Fruit fly (Drosophila melanogaster) whole organism, prepupa: ENCODE results near the gene Rpn1.

ENCODE experiments used
- CG10631 ChIP-seq: fragments of 200-800 bp; sonication (Bioruptor generic); optimal IDR thresholded peaks from 2 replicates; lab custom pipeline; 2016; ENCODE audit warnings: missing biosample characterization, missing genetic modification characterization
- CG10669 ChIP-seq: fragments of 200-800 bp; sonication (Bioruptor generic); optimal IDR thresholded peaks from 3 replicates; lab custom pipeline; 2018; ENCODE audit warnings: missing biosample characterization, mild to moderate bottlenecking, missing genetic modification characterization, moderate library complexity
- CG11902 ChIP-seq: fragments of 200-800 bp; sonication (Bioruptor generic); optimal IDR thresholded peaks from 3 replicates; lab custom pipeline; 2016; ENCODE audit warnings: missing biosample characterization, missing genetic modification characterization
- CG15336 ChIP-seq: fragments of 200-800 bp; sonication (Bioruptor generic); IDR thresholded peaks from 2 replicates; pipeline ENCODE4 v1.3.6; 2022; ENCODE audit warnings: missing biosample characterization, missing genetic modification characterization
- CG1621 ChIP-seq: fragments of 200-800 bp; sonication (Bioruptor generic); optimal IDR thresholded peaks from 3 replicates; lab custom pipeline; 2018; ENCODE audit warnings: missing biosample characterization, mild to moderate bottlenecking, missing genetic modification characterization
- CG16779 ChIP-seq: fragments of 200-800 bp; sonication (Bioruptor generic); optimal IDR thresholded peaks from 3 replicates; lab custom pipeline; 2017; ENCODE audit warnings: missing biosample characterization, mild to moderate bottlenecking, missing genetic modification characterization
- CG3032 ChIP-seq: fragments of 200-800 bp; optimal IDR thresholded peaks from 2 replicates; lab custom pipeline; 2019; ENCODE audit warnings: missing biosample characterization, mild to moderate bottlenecking, missing genetic modification characterization, moderate library complexity
- CG31627 ChIP-seq: fragments of 200-800 bp; sonication (Bioruptor generic); optimal IDR thresholded peaks from 3 replicates; lab custom pipeline; 2016; ENCODE audit warnings: missing biosample characterization, missing genetic modification characterization
- CG34406 ChIP-seq: fragments of 200-800 bp; sonication (Bioruptor generic); optimal IDR thresholded peaks from 3 replicates; lab custom pipeline; 2016; ENCODE audit warnings: missing biosample characterization, missing genetic modification characterization
- CG3919 ChIP-seq: fragments of 200-800 bp; sonication (Bioruptor generic); optimal IDR thresholded peaks from 3 replicates; lab custom pipeline; 2016; ENCODE audit warnings: missing biosample characterization, missing genetic modification characterization
- CG6163 ChIP-seq: fragments of 200-800 bp; sonication (Bioruptor generic); IDR thresholded peaks from 3 replicates; pipeline ENCODE4 v1.3.6; 2022; ENCODE audit warnings: missing biosample characterization, missing genetic modification characterization
- CG6276 ChIP-seq: fragments of 200-800 bp; sonication (Bioruptor generic); optimal IDR thresholded peaks from 2 replicates; lab custom pipeline; 2017; ENCODE audit warnings: missing biosample characterization, mild to moderate bottlenecking, missing genetic modification characterization
- CG6792 ChIP-seq: fragments of 200-800 bp; sonication (Bioruptor generic); optimal IDR thresholded peaks from 3 replicates; lab custom pipeline; 2016; ENCODE audit warnings: missing biosample characterization, missing genetic modification characterization
- CG6808 ChIP-seq: fragments of 200-800 bp; sonication (Bioruptor generic); optimal IDR thresholded peaks from 3 replicates; lab custom pipeline; 2017; ENCODE audit warnings: missing biosample characterization, missing genetic modification characterization, mild to moderate bottlenecking, moderate library complexity, missing genetic modification reagents
- CG7368 ChIP-seq: fragments of 200-800 bp; sonication (Bioruptor generic); optimal IDR thresholded peaks from 3 replicates; lab custom pipeline; 2016; ENCODE audit warnings: missing biosample characterization, missing genetic modification characterization
- CG8119 ChIP-seq: fragments of 200-800 bp; sonication (Bioruptor generic); IDR thresholded peaks from 3 replicates; pipeline ENCODE4 v1.3.6; 2022; ENCODE audit warnings: missing biosample characterization, missing genetic modification characterization
- CG8632 ChIP-seq: fragments of 200-800 bp; sonication (Bioruptor generic); optimal IDR thresholded peaks from 3 replicates; lab custom pipeline; 2016; ENCODE audit warnings: missing biosample characterization, missing genetic modification characterization
- CG9139 ChIP-seq: fragments of 200-800 bp; sonication (Bioruptor generic); optimal IDR thresholded peaks from 3 replicates; lab custom pipeline; 2017; ENCODE audit warnings: missing biosample characterization, mild to moderate bottlenecking, missing genetic modification characterization
- Eip78C ChIP-seq: fragments of 200-800 bp; sonication (Bioruptor generic); peaks from one replicate; lab custom pipeline; 2016; ENCODE audit warnings: missing biosample characterization, missing genetic modification characterization
- Eip93F ChIP-seq: fragments of 200-800 bp; sonication (Bioruptor generic); optimal IDR thresholded peaks from 2 replicates; lab custom pipeline; 2016; ENCODE audit warnings: missing biosample characterization, mild to moderate bottlenecking, missing genetic modification characterization
- Ets21C ChIP-seq: fragments of 200-800 bp; sonication (Bioruptor generic); optimal IDR thresholded peaks from 3 replicates; lab custom pipeline; 2016; ENCODE audit warnings: missing biosample characterization, missing genetic modification characterization
- Ets96B ChIP-seq: fragments of 200-800 bp; optimal IDR thresholded peaks from 2 replicates; lab custom pipeline; 2019; ENCODE audit warnings: missing biosample characterization, mild to moderate bottlenecking, missing genetic modification characterization, moderate library complexity
- Hr39 ChIP-seq: fragments of 200-800 bp; sonication (Bioruptor generic); optimal IDR thresholded peaks from 2 replicates; lab custom pipeline; 2016; ENCODE audit warnings: missing biosample characterization, missing genetic modification characterization
- Hr4 ChIP-seq: fragments of 200-800 bp; sonication (Bioruptor generic); optimal IDR thresholded peaks from 3 replicates; lab custom pipeline; 2016; ENCODE audit warnings: missing biosample characterization, missing genetic modification characterization
- Lpt ChIP-seq: fragments of 200-800 bp; sonication (Bioruptor generic); optimal IDR thresholded peaks from 3 replicates; lab custom pipeline; 2016; ENCODE audit warnings: missing biosample characterization, missing genetic modification characterization
- Met ChIP-seq: fragments of 200-800 bp; sonication (Bioruptor generic); optimal IDR thresholded peaks from 3 replicates; lab custom pipeline; 2016; ENCODE audit warnings: missing biosample characterization, missing genetic modification characterization
- OdsH ChIP-seq: fragments of 200-800 bp; sonication (Bioruptor generic); optimal IDR thresholded peaks from 3 replicates; lab custom pipeline; 2016; ENCODE audit warnings: missing biosample characterization, missing genetic modification characterization
- Smox ChIP-seq: fragments of 200-800 bp; sonication (Bioruptor generic); optimal IDR thresholded peaks from 3 replicates; lab custom pipeline; 2016; ENCODE audit warnings: missing biosample characterization, missing genetic modification characterization
- Sox102F ChIP-seq: fragments of 200-800 bp; sonication (Bioruptor generic); optimal IDR thresholded peaks from 2 replicates; lab custom pipeline; 2016; ENCODE audit warnings: missing biosample characterization, mild to moderate bottlenecking, missing genetic modification characterization
- Sox14 ChIP-seq: fragments of 200-800 bp; sonication (Bioruptor generic); optimal IDR thresholded peaks from 3 replicates; lab custom pipeline; 2016; ENCODE audit warnings: missing biosample characterization, missing genetic modification characterization
- achi ChIP-seq: fragments of 200-800 bp; sonication (Bioruptor generic); optimal IDR thresholded peaks from 3 replicates; lab custom pipeline; 2016; ENCODE audit warnings: missing biosample characterization, missing genetic modification characterization
- cyc ChIP-seq: fragments of 200-800 bp; sonication (Bioruptor generic); optimal IDR thresholded peaks from 3 replicates; lab custom pipeline; 2016; ENCODE audit warnings: missing biosample characterization, missing genetic modification characterization
- dsx ChIP-seq: fragments of 200-800 bp; optimal IDR thresholded peaks from 3 replicates; lab custom pipeline; 2019; ENCODE audit warnings: missing biosample characterization, mild to moderate bottlenecking, missing genetic modification characterization, moderate library complexity; ENCODE audit not compliant: poor library complexity, severe bottlenecking
- eg ChIP-seq: fragments of 200-800 bp; sonication (Bioruptor generic); IDR thresholded peaks from 3 replicates; pipeline ENCODE4 v1.3.6; 2022; ENCODE audit warnings: missing biosample characterization, missing genetic modification characterization
- esn ChIP-seq: fragments of 200-800 bp; sonication (Bioruptor generic); optimal IDR thresholded peaks from 2 replicates; lab custom pipeline; 2016; ENCODE audit warnings: missing biosample characterization, mild to moderate bottlenecking, missing genetic modification characterization, moderate library complexity
- fd59A ChIP-seq: fragments of 200-800 bp; sonication (Bioruptor generic); optimal IDR thresholded peaks from 2 replicates; lab custom pipeline; 2017; ENCODE audit warnings: missing biosample characterization, mild to moderate bottlenecking, missing genetic modification characterization, missing genetic modification reagents
- fd85E ChIP-seq: fragments of 200-800 bp; sonication (Bioruptor generic); optimal IDR thresholded peaks from 3 replicates; lab custom pipeline; 2016; ENCODE audit warnings: missing biosample characterization, missing genetic modification characterization
- fkh ChIP-seq: fragments of 200-800 bp; sonication (Bioruptor generic); optimal IDR thresholded peaks from 3 replicates; lab custom pipeline; 2017; ENCODE audit warnings: missing biosample characterization, mild to moderate bottlenecking, missing genetic modification characterization, moderate library complexity
- net ChIP-seq: fragments of 200-800 bp; sonication (Bioruptor generic); optimal IDR thresholded peaks from 3 replicates; lab custom pipeline; 2016; ENCODE audit warnings: missing biosample characterization, missing genetic modification characterization
- pdm3 ChIP-seq: fragments of 200-800 bp; sonication (Bioruptor generic); optimal IDR thresholded peaks from 3 replicates; lab custom pipeline; 2016; ENCODE audit warnings: missing biosample characterization, missing genetic modification characterization
- spab ChIP-seq: fragments of 200-800 bp; sonication (Bioruptor generic); optimal IDR thresholded peaks from 2 replicates; lab custom pipeline; 2017; ENCODE audit warnings: missing biosample characterization, mild to moderate bottlenecking, missing genetic modification characterization, missing genetic modification reagents
- ss ChIP-seq, 2 experiments: fragments of 200-800 bp; sonication (Bioruptor generic); optimal IDR thresholded peaks; 2 replicates in 1 of 2; 3 replicates in 1 of 2; lab custom pipeline; 2017 to 2018; ENCODE audit warnings: mild to moderate bottlenecking in 2 of 2, missing biosample characterization in 2 of 2, missing genetic modification characterization in 2 of 2, moderate library complexity in 1 of 2
- svp ChIP-seq: fragments of 200-800 bp; sonication (Bioruptor generic); peaks from one replicate; lab custom pipeline; 2016; ENCODE audit warnings: missing biosample characterization, missing genetic modification characterization
- topi ChIP-seq: fragments of 200-800 bp; sonication (Bioruptor generic); optimal IDR thresholded peaks from 3 replicates; lab custom pipeline; 2016; ENCODE audit warnings: missing biosample characterization, missing genetic modification characterization
- vri ChIP-seq: fragments of 200-800 bp; sonication (Bioruptor generic); optimal IDR thresholded peaks from 3 replicates; lab custom pipeline; 2016; ENCODE audit warnings: missing biosample characterization, mild to moderate bottlenecking, missing genetic modification characterization

Gene Rpn1

dm6 chr3L:19899308-19899927 is 15.4 kb upstream of the Rpn1 start (continued):
- TF ChIP-seq CG15336 (no peak; the same call in 1 of the 2 replicates), fd59A (no peak), CG3032 (tag; lab: Kevin White, UChicago) (no peak), ss (GFP tag; optimal IDR thresholded peaks at IDR 0.05; lab: Kevin White, UChicago) (peak; percentile 25 to 67), CG34406 (GFP tag; lab: Kevin White, UChicago) (no peak), pdm3 (GFP tag; lab: Kevin White, UChicago) (no peak), topi (no peak), dsx (GFP tag; lab: Kevin White, UChicago) (peak; percentile 38), Ets96B (tag; lab: Kevin White, UChicago) (no peak), CG3919 (GFP tag; lab: Kevin White, UChicago) (no peak), OdsH (GFP tag; lab: Kevin White, UChicago) (peak; percentile 15), CG1621 (no peak), spab (GFP tag; lab: Kevin White, UChicago) (no peak), CG6276 (GFP tag; lab: Kevin White, UChicago) (no peak), CG16779 (no peak), eg (GFP tag; lab: Robert Waterston, UW) (no peak), fd85E (GFP tag; lab: Kevin White, UChicago) (no peak), Sox14 (GFP tag; lab: Kevin White, UChicago) (peak; percentile 73), fkh (GFP tag; lab: Kevin White, UChicago) (peak; percentile 7)

dm6 chr3L:19900184-19901089 is 14.4 kb upstream of the Rpn1 start:
- TF ChIP-seq Met (GFP tag; lab: Kevin White, UChicago) = peak; percentile 26
- peak; percentile 12 for TF ChIP-seq Hr39 (GFP tag; lab: Kevin White, UChicago)
- TF ChIP-seq CG7368 (GFP tag; lab: Kevin White, UChicago) = no peak
- TF ChIP-seq CG1621 = no peak
- TF ChIP-seq Ets96B (tag; lab: Kevin White, UChicago) = no peak
- no peak for TF ChIP-seq CG34406 (GFP tag; lab: Kevin White, UChicago)
- no peak for TF ChIP-seq spab (GFP tag; lab: Kevin White, UChicago)
- TF ChIP-seq CG8632 = no peak
- TF ChIP-seq Hr4 (GFP tag; lab: Kevin White, UChicago) = no peak
- TF ChIP-seq cyc (GFP tag; lab: Kevin White, UChicago) = no peak
- peak in 1 of 2 experiments; percentile 30 for TF ChIP-seq ss (GFP tag; optimal IDR thresholded peaks at IDR 0.05; lab: Kevin White, UChicago)
- peak; percentile 71 for TF ChIP-seq svp (GFP tag; lab: Kevin White, UChicago)
- no peak for TF ChIP-seq CG6163 (GFP tag; lab: Robert Waterston, UW)
- TF ChIP-seq Eip93F (GFP tag; lab: Kevin White, UChicago) = peak; percentile 70
- TF ChIP-seq CG6276 (GFP tag; lab: Kevin White, UChicago) = no peak
- no peak for TF ChIP-seq CG6808 (GFP tag; lab: Kevin White, UChicago)
- no peak for TF ChIP-seq fd85E (GFP tag; lab: Kevin White, UChicago)
- no peak for TF ChIP-seq CG10631 (GFP tag; lab: Kevin White, UChicago)
- TF ChIP-seq Sox102F = no peak
- TF ChIP-seq CG8119 = no peak
- TF ChIP-seq CG11902 (GFP tag; lab: Kevin White, UChicago) = no peak
- peak; percentile 15 for TF ChIP-seq CG16779
- TF ChIP-seq CG9139 = no peak
- TF ChIP-seq achi (GFP tag; lab: Kevin White, UChicago) = no peak
- TF ChIP-seq CG3919 (GFP tag; lab: Kevin White, UChicago) = no peak
- TF ChIP-seq Smox (GFP tag; lab: Kevin White, UChicago) = no peak
- TF ChIP-seq net (GFP tag; lab: Kevin White, UChicago) = no peak
- TF ChIP-seq CG10669 = no peak
- peak; percentile 13 for TF ChIP-seq Eip78C
- peak; percentile 26 for TF ChIP-seq esn
- TF ChIP-seq Ets21C = no peak
- no peak for TF ChIP-seq Sox14 (GFP tag; lab: Kevin White, UChicago)
- TF ChIP-seq dsx (GFP tag; lab: Kevin White, UChicago) = no peak
- TF ChIP-seq CG6792 (GFP tag; lab: Kevin White, UChicago) = no peak
- TF ChIP-seq Lpt (GFP tag; lab: Kevin White, UChicago) = no peak
- TF ChIP-seq vri (GFP tag; lab: Kevin White, UChicago) = peak; percentile 52
- TF ChIP-seq fd59A = no peak
- TF ChIP-seq CG31627 = peak; percentile 27
- TF ChIP-seq, all 60 proteins: peak for 10
